Fruit fly (Drosophila melanogaster): ENCODE data around the gene Vps16B.

Vps16B gene

dm6 chr3R:29774360-29775193 lies 41.7 kb downstream of the Vps16B start (continued):
- TF ChIP-seq Dll (GFP tag; IDR thresholded peaks at IDR 0.05; ENCODE audit: partially characterized antibody) = peak; percentile 62; the same call in 3 of the 4 replicates
- peak; percentile 98 for TF ChIP-seq sd (tag; optimal IDR thresholded peaks at IDR 0.05)
- TF ChIP-seq Tbp (GFP tag; optimal IDR thresholded peaks at IDR 0.05) = peak; percentile 83
- TF ChIP-seq Elba2 (GFP tag; optimal IDR thresholded peaks at IDR 0.05) = peak; percentile 91
- TF ChIP-seq unpg (GFP tag; optimal IDR thresholded peaks at IDR 0.05) = peak; percentile 30
- TF ChIP-seq Scr (GFP tag; IDR thresholded peaks at IDR 0.05; ENCODE audit: partially characterized antibody) = peak; percentile 43; the same call in 1 of the 2 replicates
- peak; percentile 13; the same call in 1 of the 3 replicates for TF ChIP-seq Dbx (GFP tag; IDR thresholded peaks at IDR 0.05)
- TF ChIP-seq bsh (GFP tag; optimal IDR thresholded peaks at IDR 0.05) = peak in 1 of 2 experiments; percentile 9
- peak; percentile 45 for TF ChIP-seq CG17385 (GFP tag; optimal IDR thresholded peaks at IDR 0.05)
- peak; percentile 10; the same call in 1 of the 2 replicates for TF ChIP-seq stc (GFP tag; IDR thresholded peaks at IDR 0.05)
- 0 out of 2 replicates have a peak, but pooled peaks have one; percentile 21 for TF ChIP-seq CG11696 (GFP tag; IDR thresholded peaks at IDR 0.05)
- peak; percentile 43; the same call in 1 of the 2 replicates for TF ChIP-seq vvl (GFP tag; IDR thresholded peaks at IDR 0.05)
- no peak for TF ChIP-seq CG1792 (GFP tag; optimal IDR thresholded peaks at IDR 0.05)
- no peak for TF ChIP-seq bigmax (GFP tag; optimal IDR thresholded peaks at IDR 0.05)
- TF ChIP-seq Sox102F (GFP tag; optimal IDR thresholded peaks at IDR 0.05) = no peak
- no peak for TF ChIP-seq Camta (GFP tag; optimal IDR thresholded peaks at IDR 0.05)
- TF ChIP-seq chm (GFP tag; IDR thresholded peaks at IDR 0.05) = peak; percentile 65
- peak; percentile 78 for TF ChIP-seq nerfin-1 (tag; optimal IDR thresholded peaks at IDR 0.05)
- TF ChIP-seq fd96Cb (tag; optimal IDR thresholded peaks at IDR 0.05) = no peak
- no peak for TF ChIP-seq MTF-1 (GFP tag; optimal IDR thresholded peaks at IDR 0.05; ENCODE audit: borderline replicate concordance)
- peak; percentile 82 for TF ChIP-seq cg (GFP tag; optimal IDR thresholded peaks at IDR 0.05)
- TF ChIP-seq peb (GFP tag; IDR thresholded peaks at IDR 0.05) = no peak
- peak; percentile 24 for TF ChIP-seq run (tag; optimal IDR thresholded peaks at IDR 0.05)
- TF ChIP-seq NFAT (GFP tag; IDR thresholded peaks at IDR 0.05) = peak; percentile 3; the same call in 1 of the 2 replicates
- TF ChIP-seq wek (GFP tag; optimal IDR thresholded peaks at IDR 0.05) = peak; percentile 59
- TF ChIP-seq CG1647 (GFP tag; optimal IDR thresholded peaks at IDR 0.05) = no peak
- TF ChIP-seq CG1832 (GFP tag; optimal IDR thresholded peaks at IDR 0.05) = peak; percentile 19
- peak; percentile 8 for TF ChIP-seq YL-1 (GFP tag; optimal IDR thresholded peaks at IDR 0.05)

dm6 chr3R:29773833-29774324 lies 42.4 kb downstream of the Vps16B start:
- no peak for TF ChIP-seq Ravus (GFP tag; IDR thresholded peaks at IDR 0.05)
- peak; percentile 79 for TF ChIP-seq CG12391 (tag; optimal IDR thresholded peaks at IDR 0.05)
- TF ChIP-seq bsh (GFP tag; optimal IDR thresholded peaks at IDR 0.05) = peak; percentile 56 to 57
- peak; percentile 2 for TF ChIP-seq Sry-δ (GFP tag; optimal IDR thresholded peaks at IDR 0.05)
- TF ChIP-seq E2f2 (GFP tag; IDR thresholded peaks at IDR 0.05) = peak; percentile 34
- TF ChIP-seq danr (GFP tag; IDR thresholded peaks at IDR 0.05) = peak; percentile 48; the same call in 1 of the 2 replicates
- peak; percentile 57 for TF ChIP-seq CG1647 (GFP tag; optimal IDR thresholded peaks at IDR 0.05)
- peak; percentile 87 for TF ChIP-seq D19B (GFP tag; optimal IDR thresholded peaks at IDR 0.05)
- TF ChIP-seq ken (GFP tag; IDR thresholded peaks at IDR 0.05) = peak; percentile 61; the same call in 1 of the 3 replicates
- peak; percentile 91 for TF ChIP-seq GATAe (GFP tag; conservative IDR thresholded peaks at IDR 0.05)
- peak; percentile 61 for TF ChIP-seq cas (GFP tag; IDR thresholded peaks at IDR 0.05)
- TF ChIP-seq CG17802 (tag; optimal IDR thresholded peaks at IDR 0.05) = peak; percentile 8
- no peak for TF ChIP-seq Six4 (GFP tag; optimal IDR thresholded peaks at IDR 0.05)
- peak; percentile 60 for TF ChIP-seq caup (GFP tag; optimal IDR thresholded peaks at IDR 0.05; ENCODE audit: severe bottlenecking)
- TF ChIP-seq abd-A (tag; optimal IDR thresholded peaks at IDR 0.05) = no peak
- no peak for TF ChIP-seq CG18764 (GFP tag; optimal IDR thresholded peaks at IDR 0.05)
- TF ChIP-seq HLH54F (GFP tag; optimal IDR thresholded peaks at IDR 0.05) = peak; percentile 89
- TF ChIP-seq en (GFP tag; optimal IDR thresholded peaks at IDR 0.05) = no peak
- peak; percentile 32 for TF ChIP-seq CG1529 (GFP tag; optimal IDR thresholded peaks at IDR 0.05)
- TF ChIP-seq tap (tag; optimal IDR thresholded peaks at IDR 0.05) = peak; percentile 28
- no peak for TF ChIP-seq Sry-β (GFP tag; optimal IDR thresholded peaks at IDR 0.05)
- no peak for TF ChIP-seq CG3065 (GFP tag; optimal IDR thresholded peaks at IDR 0.05)

All from whole organism, embryonic.